Worm (Caenorhabditis elegans) whole organism, late embryonic: ENCODE results near the gene ZK177.2.

ENCODE experiments used
- C08G9.2 ChIP-seq: sonication (generic microtip); optimal IDR thresholded peaks from 2 replicates; lab custom pipeline; 2016; ENCODE audit warnings: mild to moderate bottlenecking, missing genetic modification characterization, moderate library complexity, missing compliant biosample characterization
- C38D4.7 ChIP-seq: fragments of 200-800 bp; sonication (Bioruptor generic); optimal IDR thresholded peaks from 2 replicates; lab custom pipeline; 2018; ENCODE audit warnings: mild to moderate bottlenecking, missing genetic modification characterization, moderate library complexity, missing compliant biosample characterization
- F13H6.1 ChIP-seq: sonication (generic microtip); optimal IDR thresholded peaks from 2 replicates; lab custom pipeline; 2016; ENCODE audit warnings: missing genetic modification characterization, missing compliant biosample characterization
- K09A11.1 ChIP-seq: sonication (generic microtip); optimal IDR thresholded peaks from 2 replicates; lab custom pipeline; 2017; ENCODE audit warnings: antibody characterized with exemption, mild to moderate bottlenecking, missing genetic modification characterization, missing compliant biosample characterization; ENCODE audit not compliant: insufficient read depth
- ahr-1 ChIP-seq: sonication (generic microtip); optimal IDR thresholded peaks from 2 replicates; lab custom pipeline; 2016; ENCODE audit warnings: missing genetic modification characterization, missing compliant biosample characterization
- ceh-14 ChIP-seq: sonication (generic microtip); optimal IDR thresholded peaks from 2 replicates; lab custom pipeline; 2016; ENCODE audit warnings: missing genotype, missing genetic modification characterization, missing compliant biosample characterization
- ceh-19 ChIP-seq: fragments of 200-800 bp; sonication (Bioruptor generic); optimal IDR thresholded peaks from 2 replicates; lab custom pipeline; 2018; ENCODE audit warnings: mild to moderate bottlenecking, missing genetic modification characterization, missing compliant biosample characterization
- ceh-2 ChIP-seq: sonication (generic microtip); optimal IDR thresholded peaks from 2 replicates; lab custom pipeline; 2016; ENCODE audit warnings: missing genotype, missing genetic modification characterization, missing compliant biosample characterization
- ceh-30 ChIP-seq: fragments of 150-350 bp; optimal IDR thresholded peaks from 2 replicates; lab custom pipeline; 2014; ENCODE audit warnings: missing biosample characterization, missing genetic modification characterization
- ceh-31 ChIP-seq: sonication (generic microtip); optimal IDR thresholded peaks from 2 replicates; lab custom pipeline; 2016; ENCODE audit warnings: missing genetic modification characterization, missing compliant biosample characterization
- ceh-45 ChIP-seq: fragments of 200-800 bp; sonication (Bioruptor generic); IDR thresholded peaks from 2 replicates; pipeline ENCODE4 v1.3.6; 2022; ENCODE audit warnings: missing genetic modification reagents, missing genetic modification characterization, missing compliant biosample characterization
- ceh-48 ChIP-seq: sonication (generic microtip); optimal IDR thresholded peaks from 2 replicates; lab custom pipeline; 2016; ENCODE audit warnings: missing genetic modification characterization, inconsistent platforms, missing compliant biosample characterization
- che-1 ChIP-seq: sonication (generic microtip); optimal IDR thresholded peaks from 2 replicates; lab custom pipeline; 2016; ENCODE audit warnings: mild to moderate bottlenecking, missing genetic modification characterization, missing compliant biosample characterization
- dmd-4 ChIP-seq: sonication (generic microtip); optimal IDR thresholded peaks from 2 replicates; lab custom pipeline; 2016; ENCODE audit warnings: borderline replicate concordance, missing genetic modification characterization, missing compliant biosample characterization
- elt-2 ChIP-seq: sonication (generic microtip); optimal IDR thresholded peaks from 2 replicates; lab custom pipeline; 2016; ENCODE audit warnings: missing genetic modification reagents, missing genetic modification characterization, missing compliant biosample characterization
- eyg-1 ChIP-seq: sonication (generic microtip); optimal IDR thresholded peaks from 2 replicates; lab custom pipeline; 2016; ENCODE audit warnings: missing genotype, missing genetic modification characterization, missing compliant biosample characterization
- fkh-6 ChIP-seq: sonication (generic microtip); optimal IDR thresholded peaks from 2 replicates; lab custom pipeline; 2016; ENCODE audit warnings: missing genetic modification characterization, missing compliant biosample characterization
- gmeb-2 ChIP-seq: sonication (generic microtip); optimal IDR thresholded peaks from 2 replicates; lab custom pipeline; 2016; ENCODE audit warnings: missing genetic modification characterization, inconsistent platforms, missing compliant biosample characterization
- hlh-15 ChIP-seq: sonication (generic microtip); optimal IDR thresholded peaks from 2 replicates; lab custom pipeline; 2016; ENCODE audit warnings: missing genetic modification characterization, missing compliant biosample characterization
- lim-6 ChIP-seq: sonication (generic microtip); optimal IDR thresholded peaks from 2 replicates; lab custom pipeline; 2016; ENCODE audit warnings: missing genetic modification characterization, missing compliant biosample characterization
- lin-11 ChIP-seq: fragments of 200-800 bp; sonication (Bioruptor generic); optimal IDR thresholded peaks from 2 replicates; lab custom pipeline; 2018; ENCODE audit warnings: mild to moderate bottlenecking, missing genetic modification characterization, missing compliant biosample characterization
- mec-3 ChIP-seq: sonication (generic microtip); optimal IDR thresholded peaks from 2 replicates; lab custom pipeline; 2016; ENCODE audit warnings: borderline replicate concordance, missing genetic modification characterization, missing compliant biosample characterization
- nfya-1 ChIP-seq: sonication (generic microtip); optimal IDR thresholded peaks from 2 replicates; lab custom pipeline; 2017; ENCODE audit warnings: missing genetic modification characterization, mild to moderate bottlenecking, missing compliant biosample characterization, antibody characterized with exemption, moderate library complexity
- nhr-11 ChIP-seq: fragments of 150-350 bp; optimal IDR thresholded peaks from 2 replicates; lab custom pipeline; 2014; ENCODE audit warnings: missing biosample characterization, missing genetic modification characterization
- nhr-232 ChIP-seq: sonication (generic microtip); optimal IDR thresholded peaks from 2 replicates; lab custom pipeline; 2016; ENCODE audit warnings: missing genetic modification characterization, missing compliant biosample characterization
- npax-4 ChIP-seq: sonication (generic microtip); optimal IDR thresholded peaks from 2 replicates; lab custom pipeline; 2016; ENCODE audit warnings: missing genetic modification characterization, missing compliant biosample characterization
- odd-2 ChIP-seq: sonication (generic microtip); optimal IDR thresholded peaks from 2 replicates; lab custom pipeline; 2017; ENCODE audit warnings: antibody characterized with exemption, mild to moderate bottlenecking, missing genetic modification characterization, missing compliant biosample characterization
- pag-3 ChIP-seq: sonication (generic microtip); optimal IDR thresholded peaks from 2 replicates; lab custom pipeline; 2016; ENCODE audit warnings: missing compliant biosample characterization, missing genetic modification characterization, borderline replicate concordance
- pha-2 ChIP-seq: sonication (generic microtip); optimal IDR thresholded peaks from 2 replicates; lab custom pipeline; 2017; ENCODE audit warnings: mild to moderate bottlenecking, missing genetic modification characterization, missing compliant biosample characterization
- pqm-1 ChIP-seq: sonication (generic microtip); optimal IDR thresholded peaks from 2 replicates; lab custom pipeline; 2016; ENCODE audit warnings: missing genetic modification characterization, missing compliant biosample characterization
- pros-1 ChIP-seq: fragments of 150-350 bp; optimal IDR thresholded peaks from 2 replicates; lab custom pipeline; 2014; ENCODE audit warnings: missing biosample characterization, missing genetic modification reagents, missing genetic modification characterization
- ref-2 ChIP-seq: sonication (generic microtip); optimal IDR thresholded peaks from 2 replicates; lab custom pipeline; 2016; ENCODE audit warnings: missing genetic modification characterization, missing compliant biosample characterization
- sdc-2 ChIP-seq: sonication (generic microtip); optimal IDR thresholded peaks from 2 replicates; lab custom pipeline; 2016; ENCODE audit warnings: missing genotype, missing genetic modification characterization, missing compliant biosample characterization
- sox-2 ChIP-seq: fragments of 200-800 bp; sonication (Bioruptor generic); IDR thresholded peaks from 2 replicates; pipeline ENCODE4 v1.3.6; 2022; ENCODE audit warnings: missing genetic modification reagents, missing genetic modification characterization, missing compliant biosample characterization
- tbx-2 ChIP-seq: sonication (generic microtip); optimal IDR thresholded peaks from 2 replicates; lab custom pipeline; 2016; ENCODE audit warnings: missing genetic modification characterization, missing compliant biosample characterization
- unc-55 ChIP-seq: sonication (generic microtip); optimal IDR thresholded peaks from 2 replicates; lab custom pipeline; 2017; ENCODE audit warnings: missing biosample characterization, missing genetic modification reagents, missing genetic modification characterization
- unc-86 ChIP-seq: sonication (generic microtip); optimal IDR thresholded peaks from 2 replicates; lab custom pipeline; 2016; ENCODE audit warnings: missing genetic modification characterization, missing compliant biosample characterization
- ztf-16 ChIP-seq: sonication (generic microtip); optimal IDR thresholded peaks from 2 replicates; lab custom pipeline; 2017; ENCODE audit warnings: missing genetic modification characterization, missing compliant biosample characterization

ZK177.2 gene

DNA sequence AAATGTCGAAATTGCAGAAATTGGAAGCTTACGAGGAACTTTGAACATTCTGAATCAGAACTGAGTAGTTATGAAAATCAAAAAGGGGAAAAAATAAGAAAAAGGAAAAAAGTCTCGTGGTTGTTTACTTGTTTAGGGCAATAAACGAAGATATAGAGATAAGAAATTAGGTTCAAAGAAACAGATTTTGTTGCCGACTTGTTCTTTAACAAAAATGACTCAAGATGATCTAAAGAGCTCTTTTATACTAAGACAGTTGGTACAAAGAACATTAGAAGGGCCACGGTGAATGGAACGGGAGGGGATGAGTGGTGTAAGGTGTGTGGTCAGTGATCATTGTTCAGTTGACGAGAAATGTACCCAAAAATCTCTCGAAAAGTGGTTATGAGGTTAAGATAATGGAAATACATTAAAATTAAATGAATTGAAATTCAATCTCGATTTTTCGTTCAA, 28.5 kb downstream of the ZK177.2 start, which contains the start of gene acdh-2:
Gene acdh-2 (minus strand): TSS at position 51 of the 453 bp plus-strand sequence.
- no peak for TF ChIP-seq nhr-232 (tag; lab: Kevin White, UChicago)
- TF ChIP-seq odd-2 (tag; lab: Kevin White, UChicago) = no peak
- no peak for TF ChIP-seq pha-2 (tag; lab: Kevin White, UChicago)
- TF ChIP-seq unc-55 (GFP tag; lab: Kevin White, UChicago) = no peak
- no peak for TF ChIP-seq mec-3
- no peak for TF ChIP-seq ahr-1 (tag; lab: Kevin White, UChicago)
- TF ChIP-seq C38D4.7 = no peak
- no peak for TF ChIP-seq gmeb-2 (tag; lab: Kevin White, UChicago)
- TF ChIP-seq ceh-45 (GFP tag; lab: Robert Waterston, UW) = no peak
- no peak for TF ChIP-seq sdc-2 (tag; lab: Kevin White, UChicago)
- no peak for TF ChIP-seq unc-86 (tag; lab: Kevin White, UChicago)
- TF ChIP-seq elt-2 (tag; lab: Kevin White, UChicago) = no peak
- no peak for TF ChIP-seq nhr-11 (tag; lab: Kevin White, UChicago)
- TF ChIP-seq ceh-2 (tag; lab: Kevin White, UChicago) = no peak

DNA sequence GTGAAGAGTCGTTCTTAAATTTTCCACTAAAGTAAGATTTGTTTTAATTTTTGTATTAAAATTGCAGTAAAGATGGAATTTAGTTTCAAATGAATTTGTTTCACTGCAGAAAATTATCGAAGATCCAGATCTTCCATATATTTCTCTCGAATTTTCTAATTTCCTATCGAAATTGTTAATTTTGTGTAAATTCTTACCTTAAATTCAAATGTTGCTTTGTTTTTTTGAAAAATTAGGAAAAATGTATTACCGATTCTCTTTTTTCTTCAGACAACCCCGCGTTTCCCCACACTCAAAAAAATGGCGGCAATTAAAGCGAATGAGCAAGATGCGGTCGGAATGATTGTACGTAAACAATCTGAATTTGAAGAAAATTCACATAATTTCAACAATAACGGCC, 30.7 kb downstream of the ZK177.2 start, which contains the start of gene C17C3.6:
Gene C17C3.6 (plus strand): TSS at position 301 of the 400 bp plus-strand sequence.
- TF ChIP-seq C38D4.7 (no peak), ceh-48 (tag; lab: Kevin White, UChicago) (no peak), ceh-31 (tag; lab: Kevin White, UChicago) (no peak)

DNA sequence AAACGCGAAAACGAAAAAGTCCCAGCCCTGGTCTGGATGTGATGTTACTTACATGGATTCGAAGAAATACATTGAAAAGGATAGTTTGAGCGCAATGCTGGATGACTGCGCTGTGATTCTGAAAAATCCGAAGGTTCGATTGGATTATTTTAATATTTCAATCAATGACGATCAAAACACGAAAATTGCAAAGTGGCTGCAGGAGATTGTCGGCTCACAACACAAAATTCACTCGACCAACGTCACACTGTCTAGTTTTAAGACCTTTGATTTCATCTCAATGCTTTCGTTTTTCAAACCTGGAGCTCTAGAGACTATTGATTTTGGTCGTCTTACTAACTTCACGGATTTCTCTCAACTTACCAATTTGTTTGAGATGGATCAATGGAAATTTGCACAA, 32.5 kb downstream of the ZK177.2 start, which contains the start of gene C17C3.5:
Gene C17C3.5 (plus strand): TSS at position 301 of the 400 bp plus-strand sequence.
- TF ChIP-seq pag-3 (no peak), dmd-4 (no peak), C38D4.7 (no peak), ceh-30 (tag; lab: Kevin White, UChicago) (no peak), tbx-2 (tag; lab: Kevin White, UChicago) (no peak), pqm-1 (tag; lab: Kevin White, UChicago) (no peak), unc-55 (GFP tag; lab: Kevin White, UChicago) (no peak), ceh-19 (GFP tag; lab: Kevin White, UChicago) (no peak), nhr-232 (tag; lab: Kevin White, UChicago) (no peak)

DNA sequence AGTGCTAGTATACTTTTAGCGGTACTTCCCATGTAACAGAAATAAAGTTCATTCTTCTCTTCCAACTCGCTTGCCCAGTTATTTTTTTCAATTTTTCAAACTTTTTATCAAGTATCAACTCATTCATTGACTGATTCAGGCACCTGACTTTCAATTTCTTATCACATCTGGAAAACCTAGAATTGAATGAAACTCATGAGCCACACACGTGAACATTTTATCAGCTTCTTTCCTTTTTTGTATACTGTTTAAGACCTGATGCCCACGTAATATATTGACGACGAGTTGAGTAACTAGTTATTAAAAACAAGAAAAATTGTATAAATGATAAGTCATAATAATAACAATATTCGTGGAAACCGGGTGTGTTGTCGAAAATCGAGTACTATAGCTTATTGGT, 34.5 kb downstream of the ZK177.2 start:
- TF ChIP-seq pag-3 = no peak
- TF ChIP-seq K09A11.1 = no peak
- TF ChIP-seq lim-6 = no peak
- no peak for TF ChIP-seq ztf-16 (tag; lab: Kevin White, UChicago)
- TF ChIP-seq che-1 = no peak
- no peak for TF ChIP-seq eyg-1 (tag; lab: Kevin White, UChicago)
- no peak for TF ChIP-seq sdc-2 (tag; lab: Kevin White, UChicago)
- no peak for TF ChIP-seq sox-2 (GFP tag; lab: Robert Waterston, UW)
- TF ChIP-seq ceh-14 = no peak
- TF ChIP-seq C08G9.2 = no peak
- TF ChIP-seq ceh-48 (tag; lab: Kevin White, UChicago) = no peak
- no peak for TF ChIP-seq ref-2 (tag; lab: Kevin White, UChicago)
- no peak for TF ChIP-seq nfya-1
- TF ChIP-seq ceh-2 (tag; lab: Kevin White, UChicago) = no peak
- TF ChIP-seq nhr-232 (tag; lab: Kevin White, UChicago) = no peak

DNA sequence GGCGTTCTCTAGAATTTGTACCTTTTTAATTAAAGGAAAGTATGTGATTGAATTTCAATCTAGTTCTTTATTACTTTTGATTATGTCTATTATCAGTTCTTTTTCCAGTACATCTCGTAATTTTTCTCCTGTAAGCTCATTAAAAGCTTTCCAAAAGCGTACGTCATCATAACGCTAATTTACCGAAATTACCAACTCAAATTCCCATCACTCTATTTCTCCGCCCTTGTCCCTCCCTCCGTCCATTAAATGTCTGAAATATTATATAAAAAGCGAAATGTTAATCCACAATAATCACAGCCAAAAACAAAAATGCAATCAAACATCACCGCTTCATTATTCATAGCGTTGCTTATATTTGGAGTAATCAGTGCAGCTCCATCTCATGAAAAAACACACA, 35.3 kb downstream of the ZK177.2 start, which contains the start of gene ins-12:
Gene ins-12 (plus strand): TSS at position 301 of the 400 bp plus-strand sequence.
- TF ChIP-seq hlh-15 (no peak), npax-4 (tag; lab: Kevin White, UChicago) (no peak), F13H6.1 (tag; lab: Kevin White, UChicago) (no peak), pros-1 (tag; lab: Kevin White, UChicago) (no peak), pag-3 (no peak), ceh-31 (tag; lab: Kevin White, UChicago) (no peak), ref-2 (tag; lab: Kevin White, UChicago) (no peak), odd-2 (tag; lab: Kevin White, UChicago) (no peak), lin-11 (tag; lab: Kevin White, UChicago) (no peak), fkh-6 (no peak)
